Fruit fly (Drosophila melanogaster): ENCODE measurements around the gene CG31674.

DNA sequence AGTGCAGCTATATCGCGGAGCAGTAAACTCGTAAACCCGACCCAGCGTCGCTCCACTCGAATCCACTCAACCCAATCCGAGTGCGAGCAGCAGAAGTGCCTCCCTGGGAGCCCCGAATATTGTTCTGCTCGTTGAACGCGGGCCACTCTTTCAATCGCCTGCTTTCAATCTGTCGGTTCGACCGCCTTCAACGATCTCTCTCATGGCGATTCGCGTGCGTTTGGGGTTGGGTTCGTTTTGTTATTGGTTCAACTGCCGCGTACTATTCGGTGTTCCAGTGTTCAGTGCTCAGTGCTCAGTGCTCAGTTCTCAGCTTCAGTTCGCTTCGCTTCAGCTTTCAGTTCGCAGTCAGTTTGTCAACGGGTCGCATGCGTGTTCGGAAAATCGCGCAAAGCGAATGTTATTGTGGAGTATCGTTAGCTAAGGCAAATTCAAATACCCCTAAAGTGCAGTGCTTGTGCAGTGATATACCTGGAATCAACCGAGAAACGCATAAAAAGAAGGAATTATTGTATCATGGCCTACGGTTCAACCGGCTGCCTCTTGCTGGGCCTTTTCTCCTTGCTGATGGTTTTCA lies 9.5 kb downstream of the CG31674 start, which contains the start of gene CG31676:
- TF ChIP-seq CG13204 (GFP tag; optimal IDR thresholded peaks at IDR 0.05) (no peak), Snoo (tag; optimal IDR thresholded peaks at IDR 0.05) (no peak), CG15710 (tag; optimal IDR thresholded peaks at IDR 0.05) (no peak), fd96Ca (GFP tag; IDR thresholded peaks at IDR 0.05) (no peak)
